Worm (Caenorhabditis elegans) whole organism, late embryonic: ENCODE measurements around the gene hil-4.

ENCODE experiments used
- C38D4.7 ChIP-seq: fragments of 200-800 bp; sonication (Bioruptor generic); optimal IDR thresholded peaks from 2 replicates; lab custom pipeline; 2018; ENCODE audit warnings: mild to moderate bottlenecking, missing genetic modification characterization, moderate library complexity, missing compliant biosample characterization
- ceh-18 ChIP-seq: sonication (generic microtip); optimal IDR thresholded peaks from 2 replicates; lab custom pipeline; 2016; ENCODE audit warnings: missing genetic modification characterization, missing compliant biosample characterization
- ceh-2 ChIP-seq: sonication (generic microtip); optimal IDR thresholded peaks from 2 replicates; lab custom pipeline; 2016; ENCODE audit warnings: missing genotype, missing genetic modification characterization, missing compliant biosample characterization
- ceh-22 ChIP-seq: sonication (generic microtip); optimal IDR thresholded peaks from 2 replicates; lab custom pipeline; 2017; ENCODE audit warnings: missing biosample characterization, missing genetic modification characterization
- ceh-24 ChIP-seq: sonication (generic microtip); optimal IDR thresholded peaks from 2 replicates; lab custom pipeline; 2016; ENCODE audit warnings: mild to moderate bottlenecking, missing genetic modification characterization, missing compliant biosample characterization
- ceh-30 ChIP-seq: fragments of 150-350 bp; optimal IDR thresholded peaks from 2 replicates; lab custom pipeline; 2014; ENCODE audit warnings: missing biosample characterization, missing genetic modification characterization
- ceh-31 ChIP-seq: sonication (generic microtip); optimal IDR thresholded peaks from 2 replicates; lab custom pipeline; 2016; ENCODE audit warnings: missing genetic modification characterization, missing compliant biosample characterization
- ceh-34 ChIP-seq: sonication (generic microtip); optimal IDR thresholded peaks from 2 replicates; lab custom pipeline; 2016; ENCODE audit warnings: mild to moderate bottlenecking, missing genetic modification characterization, missing compliant biosample characterization
- ceh-45 ChIP-seq: fragments of 200-800 bp; sonication (Bioruptor generic); IDR thresholded peaks from 2 replicates; pipeline ENCODE4 v1.3.6; 2022; ENCODE audit warnings: missing genetic modification reagents, missing genetic modification characterization, missing compliant biosample characterization
- ceh-48 ChIP-seq: sonication (generic microtip); optimal IDR thresholded peaks from 2 replicates; lab custom pipeline; 2016; ENCODE audit warnings: missing genetic modification characterization, inconsistent platforms, missing compliant biosample characterization
- ceh-6 ChIP-seq: fragments of 200-800 bp; sonication (Bioruptor generic); optimal IDR thresholded peaks from 2 replicates; lab custom pipeline; 2018; ENCODE audit warnings: mild to moderate bottlenecking, missing genetic modification characterization, missing compliant biosample characterization
- ceh-9 ChIP-seq: sonication (generic microtip); optimal IDR thresholded peaks from 2 replicates; lab custom pipeline; 2016; ENCODE audit warnings: mild to moderate bottlenecking, missing genetic modification characterization, inconsistent platforms, missing compliant biosample characterization
- dve-1 ChIP-seq: sonication (generic microtip); optimal IDR thresholded peaks from 2 replicates; lab custom pipeline; 2017; ENCODE audit warnings: antibody characterized with exemption, mild to moderate bottlenecking, missing genetic modification characterization, missing compliant biosample characterization
- elt-2 ChIP-seq: sonication (generic microtip); optimal IDR thresholded peaks from 2 replicates; lab custom pipeline; 2016; ENCODE audit warnings: missing genetic modification reagents, missing genetic modification characterization, missing compliant biosample characterization
- eyg-1 ChIP-seq: sonication (generic microtip); optimal IDR thresholded peaks from 2 replicates; lab custom pipeline; 2016; ENCODE audit warnings: missing genotype, missing genetic modification characterization, missing compliant biosample characterization
- fax-1 ChIP-seq: sonication (generic microtip); optimal IDR thresholded peaks from 2 replicates; lab custom pipeline; 2016; ENCODE audit warnings: missing genotype, missing genetic modification characterization, missing compliant biosample characterization
- fkh-6 ChIP-seq: sonication (generic microtip); optimal IDR thresholded peaks from 2 replicates; lab custom pipeline; 2016; ENCODE audit warnings: missing genetic modification characterization, missing compliant biosample characterization
- hlh-15 ChIP-seq: sonication (generic microtip); optimal IDR thresholded peaks from 2 replicates; lab custom pipeline; 2016; ENCODE audit warnings: missing genetic modification characterization, missing compliant biosample characterization
- hlh-30 ChIP-seq: sonication (generic microtip); optimal IDR thresholded peaks from 2 replicates; lab custom pipeline; 2017; ENCODE audit warnings: antibody characterized with exemption, missing genetic modification characterization, missing compliant biosample characterization; ENCODE audit not compliant: insufficient read depth
- hlh-6 ChIP-seq: sonication (generic microtip); optimal IDR thresholded peaks from 2 replicates; lab custom pipeline; 2016; ENCODE audit warnings: missing genotype, missing genetic modification characterization, missing compliant biosample characterization
- hlh-8 ChIP-seq: sonication (generic microtip); optimal IDR thresholded peaks from 2 replicates; lab custom pipeline; 2016; ENCODE audit warnings: missing genotype, missing genetic modification characterization, missing compliant biosample characterization
- lim-6 ChIP-seq: sonication (generic microtip); optimal IDR thresholded peaks from 2 replicates; lab custom pipeline; 2016; ENCODE audit warnings: missing genetic modification characterization, missing compliant biosample characterization
- madf-2 ChIP-seq: sonication (generic microtip); optimal IDR thresholded peaks from 2 replicates; lab custom pipeline; 2017; ENCODE audit warnings: missing genetic modification characterization, missing compliant biosample characterization
- mec-3 ChIP-seq: sonication (generic microtip); optimal IDR thresholded peaks from 2 replicates; lab custom pipeline; 2016; ENCODE audit warnings: borderline replicate concordance, missing genetic modification characterization, missing compliant biosample characterization
- nfya-1 ChIP-seq: sonication (generic microtip); optimal IDR thresholded peaks from 2 replicates; lab custom pipeline; 2017; ENCODE audit warnings: missing genetic modification characterization, mild to moderate bottlenecking, missing compliant biosample characterization, antibody characterized with exemption, moderate library complexity
- nhr-232 ChIP-seq: sonication (generic microtip); optimal IDR thresholded peaks from 2 replicates; lab custom pipeline; 2016; ENCODE audit warnings: missing genetic modification characterization, missing compliant biosample characterization
- npax-4 ChIP-seq: sonication (generic microtip); optimal IDR thresholded peaks from 2 replicates; lab custom pipeline; 2016; ENCODE audit warnings: missing genetic modification characterization, missing compliant biosample characterization
- pax-1 ChIP-seq: fragments of 150-350 bp; optimal IDR thresholded peaks from 2 replicates; lab custom pipeline; 2014; ENCODE audit warnings: missing biosample characterization, missing genetic modification characterization
- pqm-1 ChIP-seq: sonication (generic microtip); optimal IDR thresholded peaks from 2 replicates; lab custom pipeline; 2016; ENCODE audit warnings: missing genetic modification characterization, missing compliant biosample characterization
- sox-2 ChIP-seq: fragments of 200-800 bp; sonication (Bioruptor generic); IDR thresholded peaks from 2 replicates; pipeline ENCODE4 v1.3.6; 2022; ENCODE audit warnings: missing genetic modification reagents, missing genetic modification characterization, missing compliant biosample characterization
- sox-4 ChIP-seq: sonication (generic microtip); optimal IDR thresholded peaks from 2 replicates; lab custom pipeline; 2017; ENCODE audit warnings: mild to moderate bottlenecking, missing genetic modification characterization, inconsistent platforms, missing compliant biosample characterization
- syd-9 ChIP-seq: sonication (generic microtip); optimal IDR thresholded peaks from 2 replicates; lab custom pipeline; 2016; ENCODE audit warnings: mild to moderate bottlenecking, missing genetic modification characterization, moderate library complexity, missing compliant biosample characterization
- tbx-2 ChIP-seq: sonication (generic microtip); optimal IDR thresholded peaks from 2 replicates; lab custom pipeline; 2016; ENCODE audit warnings: missing genetic modification characterization, missing compliant biosample characterization
- ttx-3 ChIP-seq: sonication (generic microtip); optimal IDR thresholded peaks from 2 replicates; lab custom pipeline; 2016; ENCODE audit warnings: missing genetic modification reagents, missing genetic modification characterization, missing compliant biosample characterization
- unc-42 ChIP-seq: sonication (generic microtip); optimal IDR thresholded peaks from 2 replicates; lab custom pipeline; 2016; ENCODE audit warnings: missing genotype, missing genetic modification characterization, missing compliant biosample characterization
- unc-55 ChIP-seq: sonication (generic microtip); optimal IDR thresholded peaks from 2 replicates; lab custom pipeline; 2017; ENCODE audit warnings: missing biosample characterization, missing genetic modification reagents, missing genetic modification characterization
- zip-5 ChIP-seq: sonication (generic microtip); optimal IDR thresholded peaks from 2 replicates; lab custom pipeline; 2016; ENCODE audit warnings: missing genetic modification characterization, missing compliant biosample characterization
- ztf-16 ChIP-seq: sonication (generic microtip); optimal IDR thresholded peaks from 2 replicates; lab custom pipeline; 2017; ENCODE audit warnings: missing genetic modification characterization, missing compliant biosample characterization

hil-4 gene

ce11 chrV:4731154-4731961, 22.8 kb upstream of the hil-4 start, which contains the start of gene F39G3.3 (continued):
- TF ChIP-seq ztf-16 (tag; lab: Kevin White, UChicago): peak; percentile 74
- TF ChIP-seq eyg-1 (tag; lab: Kevin White, UChicago): peak; percentile 75
- peak; percentile 89 for TF ChIP-seq ceh-31 (tag; lab: Kevin White, UChicago)
- TF ChIP-seq ttx-3 (tag; lab: Kevin White, UChicago): peak; percentile 91
- peak; percentile 26 for TF ChIP-seq ceh-30 (tag; lab: Kevin White, UChicago)
- peak; percentile 25 for TF ChIP-seq pax-1 (tag; lab: Kevin White, UChicago)
- no peak for TF ChIP-seq ceh-9 (tag; lab: Kevin White, UChicago)
- peak; percentile 86 for TF ChIP-seq madf-2 (tag; lab: Kevin White, UChicago)
- peak; percentile 92 for TF ChIP-seq unc-42 (tag; lab: Kevin White, UChicago)
- peak; percentile 88 for TF ChIP-seq ceh-48
- peak; percentile 92 for TF ChIP-seq fax-1 (tag; lab: Kevin White, UChicago)
- peak; percentile 63 for TF ChIP-seq ceh-6 (GFP tag; lab: Kevin White, UChicago)
- peak; percentile 62 for TF ChIP-seq lim-6 (tag; lab: Kevin White, UChicago)
- peak; percentile 88 for TF ChIP-seq sox-4 (tag; lab: Kevin White, UChicago)
- TF ChIP-seq zip-5: peak; percentile 86
- peak; percentile 80 for TF ChIP-seq npax-4 (tag; lab: Kevin White, UChicago)
- TF ChIP-seq mec-3 (tag; lab: Kevin White, UChicago): no peak
- peak; percentile 68 for TF ChIP-seq ceh-45 (GFP tag; lab: Robert Waterston, UW)
- TF ChIP-seq ceh-2: peak; percentile 91
- TF ChIP-seq ceh-34 (tag; lab: Kevin White, UChicago): peak; percentile 86
- TF ChIP-seq pqm-1 (tag; lab: Kevin White, UChicago): no peak
- no peak for TF ChIP-seq ceh-22
- TF ChIP-seq hlh-15 (tag; lab: Kevin White, UChicago): peak; percentile 79
- peak; percentile 69 for TF ChIP-seq nhr-232 (tag; lab: Kevin White, UChicago)
- peak; percentile 83 for TF ChIP-seq fkh-6

ce11 chrV:4733952-4734351, 20.2 kb upstream of the hil-4 start:
- no peak for TF ChIP-seq hlh-30 (tag; lab: Kevin White, UChicago)
- no peak for TF ChIP-seq unc-55 (GFP tag; lab: Kevin White, UChicago)
- TF ChIP-seq hlh-6 (tag; lab: Kevin White, UChicago): no peak
- TF ChIP-seq ceh-18 (tag; lab: Kevin White, UChicago): no peak
- no peak for TF ChIP-seq sox-2 (GFP tag; lab: Robert Waterston, UW)
- TF ChIP-seq ztf-16 (tag; lab: Kevin White, UChicago): no peak

ce11 chrV:4734608-4735007, 19.5 kb upstream of the hil-4 start:
- TF ChIP-seq syd-9 (tag; lab: Kevin White, UChicago) (no peak), C38D4.7 (GFP tag; lab: Kevin White, UChicago) (no peak), nfya-1 (no peak), tbx-2 (tag; lab: Kevin White, UChicago) (no peak), dve-1 (tag; lab: Kevin White, UChicago) (no peak)

- TF ChIP-seq ceh-45 (GFP tag; lab: Robert Waterston, UW) (no peak), ceh-24 (tag; lab: Kevin White, UChicago) (no peak), elt-2 (tag; lab: Kevin White, UChicago) (peak; percentile 98), hlh-8 (tag; lab: Kevin White, UChicago) (no peak)
Observed at ce11 chrV:4737727-4738126, 16.4 kb upstream of the hil-4 start, which contains the start of gene F39G3.2. TSS of gene F39G3.2 (plus strand) at chrV:4737831.
